Worm (Caenorhabditis elegans) whole organism, L4 larva: ENCODE results near the gene hrg-10.

Experiments used
- dpl-1 ChIP-seq: fragments of 150-350 bp; optimal IDR thresholded peaks from 2 replicates; lab custom pipeline; 2014; ENCODE audit warnings: missing biosample characterization, missing genetic modification reagents, missing genetic modification characterization
- egl-27 ChIP-seq: sonication (generic microtip); optimal IDR thresholded peaks from 3 replicates; lab custom pipeline; 2017; ENCODE audit warnings: missing biosample characterization, missing genetic modification reagents, missing genetic modification characterization
- hlh-30 ChIP-seq: sonication (generic microtip); optimal IDR thresholded peaks from 2 replicates; lab custom pipeline; 2017; ENCODE audit warnings: antibody characterized with exemption, mild to moderate bottlenecking, missing genetic modification characterization, missing compliant biosample characterization; ENCODE audit not compliant: insufficient read depth
- mdl-1 ChIP-seq, 2 experiments: fragments of 150-350 bp in 1 of 2; sonication (generic microtip) in 1 of 2; optimal IDR thresholded peaks; 2 replicates each; lab custom pipeline; 2014 to 2017; ENCODE audit warnings: missing biosample characterization in 2 of 2, missing genetic modification characterization in 2 of 2
- nhr-237 ChIP-seq: sonication (generic microtip); optimal IDR thresholded peaks from 2 replicates; lab custom pipeline; 2017; ENCODE audit warnings: missing biosample characterization, missing genetic modification characterization

- TF ChIP-seq hlh-30 (tag; lab: Kevin White, UChicago) (no peak), egl-27 (no peak), mdl-1 (tag; optimal IDR thresholded peaks at IDR 0.05; lab: Kevin White, UChicago) (no peak), dpl-1 (GFP tag; lab: Kevin White, UChicago) (no peak), nhr-237 (tag; lab: Kevin White, UChicago) (no peak)
Observed at ce11 chrV:18911736-18912135, 45.4 kb downstream of the hrg-10 start, which contains the start of gene cyp-42A1.
